Worm (Caenorhabditis elegans): Measurements from ENCODE around the gene C18G1.8.
A peak's percentile ranks its signal among the peaks of the same experiment; 100 is the strongest.

C18G1.8 gene

DNA sequence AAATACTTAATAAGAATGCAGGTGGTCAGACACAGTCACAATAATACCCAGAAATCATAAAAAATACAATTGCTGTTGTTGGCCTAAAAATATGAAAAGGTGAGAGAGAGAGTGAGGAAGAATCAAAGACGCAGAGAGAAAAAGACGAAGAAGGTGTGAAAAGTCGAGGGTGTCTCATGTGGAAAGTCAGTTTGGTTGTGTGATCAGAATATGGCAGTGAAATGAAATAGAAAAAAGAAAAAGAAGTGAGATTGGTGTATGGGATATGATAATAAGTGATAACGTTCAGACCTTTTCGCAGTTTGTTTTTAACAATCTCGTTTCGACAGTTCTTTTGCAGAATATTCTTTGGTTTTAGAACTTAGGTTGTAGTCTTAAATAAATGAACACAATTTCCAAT lies 40.5 kb upstream of the C18G1.8 start:
- TF ChIP-seq elt-1 (tag; optimal IDR thresholded peaks at IDR 0.05) (no peak), mdl-1 (tag; optimal IDR thresholded peaks at IDR 0.05) (no peak), ztf-4 (tag; optimal IDR thresholded peaks at IDR 0.05) (peak; percentile 22), sem-4 (tag; optimal IDR thresholded peaks at IDR 0.05) (no peak), elt-3 (tag; optimal IDR thresholded peaks at IDR 0.05) (no peak), nhr-77 (tag; optimal IDR thresholded peaks at IDR 0.05) (no peak), blmp-1 (tag; optimal IDR thresholded peaks at IDR 0.05; ENCODE audit: insufficient read depth) (peak; percentile 1), fos-1 (tag; optimal IDR thresholded peaks at IDR 0.05) (no peak)

- TF ChIP-seq mbf-1 (tag; optimal IDR thresholded peaks at IDR 0.05) (no peak), blmp-1 (tag; optimal IDR thresholded peaks at IDR 0.05; ENCODE audit: insufficient read depth) (no peak), lsy-2 (tag; optimal IDR thresholded peaks at IDR 0.05) (no peak), ztf-4 (tag; optimal IDR thresholded peaks at IDR 0.05) (no peak), peb-1 (tag; optimal IDR thresholded peaks at IDR 0.05) (no peak), zag-1 (tag; optimal IDR thresholded peaks at IDR 0.05) (no peak), skn-1 (tag; optimal IDR thresholded peaks at IDR 0.05) (no peak), F13H6.1 (tag; optimal IDR thresholded peaks at IDR 0.05) (no peak), nhr-25 (tag; optimal IDR thresholded peaks at IDR 0.05) (no peak), elt-1 (tag; optimal IDR thresholded peaks at IDR 0.05) (no peak), ama-1 (optimal IDR thresholded peaks at IDR 0.05) (no peak), nhr-6 (tag; optimal IDR thresholded peaks at IDR 0.05) (no peak), sma-3 (GFP tag; optimal IDR thresholded peaks at IDR 0.05) (no peak), sem-4 (tag; optimal IDR thresholded peaks at IDR 0.05) (no peak), snpc-4 (tag; optimal IDR thresholded peaks at IDR 0.05) (no peak), nhr-237 (tag; optimal IDR thresholded peaks at IDR 0.05) (no peak), ceh-82 (tag; optimal IDR thresholded peaks at IDR 0.05) (no peak), aly-2 (tag; optimal IDR thresholded peaks at IDR 0.05) (no peak), fos-1 (tag; optimal IDR thresholded peaks at IDR 0.05) (no peak)
Observed at ce11 chrV:4805847-4806246, 39.4 kb upstream of the C18G1.8 start, which contains the start of gene R02F11.3. TSS of gene R02F11.3 (minus strand) at chrV:4805947.

DNA sequence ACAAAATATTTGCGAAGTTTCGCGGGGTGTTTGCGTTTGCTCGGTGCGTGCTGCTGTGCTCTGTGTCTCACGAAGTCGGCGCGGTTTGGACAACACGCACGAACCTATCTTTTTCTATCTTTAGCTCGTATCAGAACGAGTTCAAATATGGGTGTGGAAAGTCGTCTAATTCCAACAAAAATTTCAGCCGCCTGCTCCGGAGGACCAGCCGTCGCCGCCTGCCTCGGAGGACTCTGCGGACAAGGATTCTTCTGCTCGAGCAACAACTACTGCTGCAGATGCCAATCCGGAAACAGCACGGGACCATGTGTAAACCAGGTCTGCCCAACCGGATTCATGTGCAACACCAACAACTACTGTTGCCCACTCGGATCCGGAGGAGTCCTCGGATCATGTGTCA lies 35.5 kb upstream of the C18G1.8 start:
- TF ChIP-seq ama-1 (optimal IDR thresholded peaks at IDR 0.05): no peak
- no peak for TF ChIP-seq lin-13 (GFP tag; optimal IDR thresholded peaks at IDR 0.05)
- TF ChIP-seq snpc-4 (tag; optimal IDR thresholded peaks at IDR 0.05): no peak
- no peak for TF ChIP-seq gmeb-1 (tag; optimal IDR thresholded peaks at IDR 0.05)
- no peak for TF ChIP-seq lin-11 (tag; optimal IDR thresholded peaks at IDR 0.05)
- TF ChIP-seq nhr-237 (tag; optimal IDR thresholded peaks at IDR 0.05): no peak
- no peak for TF ChIP-seq Y55F3AM.14 (GFP tag; optimal IDR thresholded peaks at IDR 0.05)
- TF ChIP-seq egl-27 (tag; optimal IDR thresholded peaks at IDR 0.05): no peak
- no peak for TF ChIP-seq sem-4 (tag; optimal IDR thresholded peaks at IDR 0.05)
- TF ChIP-seq nhr-11 (tag; optimal IDR thresholded peaks at IDR 0.05): no peak
- TF ChIP-seq ztf-1 (GFP tag; conservative IDR thresholded peaks at IDR 0.05): no peak

ce11 chrV:4800794-4801193 lies 34.4 kb upstream of the C18G1.8 start, which contains the start of gene R02F11.1:
TSS of gene R02F11.1 (plus strand) at chrV:4801094.
- no peak for TF ChIP-seq alr-1 (tag; optimal IDR thresholded peaks at IDR 0.05)
- TF ChIP-seq nhr-23 (tag; optimal IDR thresholded peaks at IDR 0.05): no peak
- TF ChIP-seq mdl-1 (tag; optimal IDR thresholded peaks at IDR 0.05): no peak
- no peak for TF ChIP-seq elt-3 (tag; optimal IDR thresholded peaks at IDR 0.05)
- no peak for TF ChIP-seq aly-2 (tag; optimal IDR thresholded peaks at IDR 0.05)
- TF ChIP-seq F13H6.1 (tag; optimal IDR thresholded peaks at IDR 0.05): no peak
- no peak for TF ChIP-seq mbf-1 (tag; optimal IDR thresholded peaks at IDR 0.05)
- TF ChIP-seq lsy-2 (tag; optimal IDR thresholded peaks at IDR 0.05): no peak
- TF ChIP-seq zag-1 (tag; optimal IDR thresholded peaks at IDR 0.05): no peak
- no peak for TF ChIP-seq blmp-1 (tag; optimal IDR thresholded peaks at IDR 0.05; ENCODE audit: insufficient read depth)
- TF ChIP-seq lin-11 (tag; optimal IDR thresholded peaks at IDR 0.05): no peak
- TF ChIP-seq unc-55 (GFP tag; optimal IDR thresholded peaks at IDR 0.05): no peak

DNA sequence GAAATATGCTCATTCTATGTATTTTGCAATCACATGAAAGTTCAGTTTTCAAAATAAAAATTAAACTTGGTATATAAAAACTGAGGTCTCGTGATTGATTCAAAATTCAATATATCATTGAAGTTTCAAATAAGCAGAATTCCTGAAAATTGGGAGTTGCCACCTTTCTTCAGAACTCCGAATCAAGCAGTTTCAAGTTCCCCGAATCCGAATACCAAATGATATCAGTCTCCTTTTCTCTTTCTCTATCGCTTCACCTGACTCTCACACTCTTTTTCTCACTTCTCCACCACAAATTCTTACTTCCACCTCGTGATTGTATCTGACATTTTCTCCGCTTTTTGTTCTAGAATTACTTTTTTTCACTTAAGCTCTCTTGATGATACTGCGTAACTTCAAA lies 27.9 kb upstream of the C18G1.8 start, which contains the start of gene R02F11.2:
TSS of gene R02F11.2 (plus strand) at position 292 of the 400 bp plus-strand sequence.
- TF ChIP-seq ztf-4 (tag; optimal IDR thresholded peaks at IDR 0.05) (peak; percentile 43), mdl-1 (tag; optimal IDR thresholded peaks at IDR 0.05) (no peak), C34F6.9 (tag; optimal IDR thresholded peaks at IDR 0.05) (peak; percentile 14), ztf-11 (tag; optimal IDR thresholded peaks at IDR 0.05) (no peak), nhr-21 (tag; optimal IDR thresholded peaks at IDR 0.05) (peak; percentile 36)

Data from whole organism, L2 larva.